Fruit fly (Drosophila melanogaster) whole organism, adult: ENCODE results near the gene CG31778.
A peak's percentile ranks its signal among the peaks of the same experiment; 100 is the strongest.

Experiments used
- CG11617 ChIP-seq: fragments of 200-800 bp; sonication (Bioruptor generic); optimal IDR thresholded peaks from 2 replicates; lab custom pipeline; 2017; ENCODE audit warnings: mild to moderate bottlenecking, missing biosample characterization, missing genetic modification reagents, missing genetic modification characterization
- CG12768 ChIP-seq: fragments of 200-800 bp; sonication (Bioruptor generic); optimal IDR thresholded peaks from 2 replicates; lab custom pipeline; 2017; ENCODE audit warnings: missing biosample characterization, missing genetic modification characterization, mild to moderate bottlenecking, moderate library complexity, missing genetic modification reagents
- CG14711 ChIP-seq: fragments of 200-800 bp; sonication (Bioruptor generic); optimal IDR thresholded peaks from 2 replicates; lab custom pipeline; 2018; ENCODE audit warnings: missing biosample characterization, mild to moderate bottlenecking, missing genetic modification characterization, moderate library complexity
- CG1620 ChIP-seq: fragments of 200-800 bp; sonication (Bioruptor generic); optimal IDR thresholded peaks from 2 replicates; lab custom pipeline; 2016; ENCODE audit warnings: missing biosample characterization, missing genetic modification characterization
- CG33017 ChIP-seq: fragments of 200-800 bp; sonication (Bioruptor generic); optimal IDR thresholded peaks from 2 replicates; lab custom pipeline; 2018; ENCODE audit warnings: missing biosample characterization, mild to moderate bottlenecking, missing genetic modification characterization, moderate library complexity
- CG5204 ChIP-seq: fragments of 200-800 bp; sonication (Bioruptor generic); optimal IDR thresholded peaks from 2 replicates; lab custom pipeline; 2016; ENCODE audit warnings: missing biosample characterization, missing genetic modification characterization
- CG7045 ChIP-seq: fragments of 200-800 bp; sonication (Bioruptor generic); optimal IDR thresholded peaks from 2 replicates; lab custom pipeline; 2017; ENCODE audit warnings: missing biosample characterization, mild to moderate bottlenecking, missing genetic modification characterization
- CG7101 ChIP-seq: fragments of 200-800 bp; sonication (Bioruptor generic); optimal IDR thresholded peaks from 2 replicates; lab custom pipeline; 2018; ENCODE audit warnings: missing biosample characterization, mild to moderate bottlenecking, missing genetic modification characterization, moderate library complexity
- Clk ChIP-seq: fragments of 200-800 bp; sonication (Bioruptor generic); optimal IDR thresholded peaks from 2 replicates; lab custom pipeline; 2017; ENCODE audit warnings: missing biosample characterization, missing genetic modification characterization
- Crg-1 ChIP-seq: fragments of 200-800 bp; sonication (Bioruptor generic); optimal IDR thresholded peaks from 2 replicates; lab custom pipeline; 2016; ENCODE audit warnings: missing biosample characterization, missing genetic modification characterization
- Hr96 ChIP-seq: fragments of 200-800 bp; sonication (Bioruptor generic); optimal IDR thresholded peaks from 2 replicates; lab custom pipeline; 2016; ENCODE audit warnings: missing biosample characterization, missing genetic modification characterization
- Mnt ChIP-seq: fragments of 200-800 bp; sonication (Bioruptor generic); optimal IDR thresholded peaks from 2 replicates; lab custom pipeline; 2016; ENCODE audit warnings: missing biosample characterization, mild to moderate bottlenecking, missing genetic modification characterization
- bab1 ChIP-seq: fragments of 200-800 bp; sonication (Bioruptor generic); optimal IDR thresholded peaks from 3 replicates; lab custom pipeline; 2019; ENCODE audit warnings: missing biosample characterization, mild to moderate bottlenecking, missing genetic modification characterization, moderate library complexity
- cic ChIP-seq: fragments of 200-800 bp; sonication (Bioruptor generic); optimal IDR thresholded peaks from 2 replicates; lab custom pipeline; 2017; ENCODE audit warnings: missing biosample characterization, mild to moderate bottlenecking, missing genetic modification characterization, moderate library complexity
- cnc ChIP-seq, 2 experiments: fragments of >200 bp; optimal IDR thresholded peaks; 2 replicates each; lab custom pipeline; 2017
- kay ChIP-seq: fragments of 200-800 bp; sonication (Bioruptor generic); peaks from one replicate; lab custom pipeline; 2016; ENCODE audit warnings: missing biosample characterization, missing genetic modification characterization, borderline replicate concordance
- ovo ChIP-seq: fragments of 200-800 bp; sonication (Bioruptor generic); optimal IDR thresholded peaks from 2 replicates; lab custom pipeline; 2016; ENCODE audit warnings: missing biosample characterization, missing genetic modification characterization
- pad ChIP-seq: fragments of 200-800 bp; sonication (Bioruptor generic); optimal IDR thresholded peaks from 3 replicates; lab custom pipeline; 2017; ENCODE audit warnings: missing biosample characterization, missing genetic modification characterization, mild to moderate bottlenecking, moderate library complexity, missing genetic modification reagents
- tj ChIP-seq: fragments of 200-800 bp; sonication (Bioruptor generic); optimal IDR thresholded peaks from 3 replicates; lab custom pipeline; 2017; ENCODE audit warnings: missing biosample characterization, mild to moderate bottlenecking, missing genetic modification characterization, moderate library complexity
- toe ChIP-seq: fragments of 200-800 bp; sonication (Bioruptor generic); optimal IDR thresholded peaks from 2 replicates; lab custom pipeline; 2016; ENCODE audit warnings: missing biosample characterization, missing genetic modification characterization

CG31778 gene

dm6 chr2L:3669675-3670074 is 35.6 kb downstream of the CG31778 start, which contains the start of gene Sfp24Bb:
Sfp24Bb (minus strand) TSS chr2L:3669775.
- TF ChIP-seq Clk: no peak
- no peak for TF ChIP-seq CG1620
- TF ChIP-seq pad (GFP tag; lab: Kevin White, UChicago): no peak
- TF ChIP-seq ovo: no peak
- TF ChIP-seq Mnt (GFP tag; lab: Kevin White, UChicago): no peak
- TF ChIP-seq CG7045 (GFP tag; lab: Kevin White, UChicago): no peak
- TF ChIP-seq toe (GFP tag; lab: Kevin White, UChicago): no peak
- TF ChIP-seq tj: no peak
- TF ChIP-seq Hr96 (GFP tag; lab: Kevin White, UChicago): no peak
- TF ChIP-seq kay (GFP tag; lab: Kevin White, UChicago): no peak
- TF ChIP-seq cnc (optimal IDR thresholded peaks at IDR 0.05; lab: Kevin White, UChicago): no peak
- no peak for TF ChIP-seq CG12768 (GFP tag; lab: Kevin White, UChicago)
- no peak for TF ChIP-seq cic
- TF ChIP-seq CG5204 (GFP tag; lab: Kevin White, UChicago): no peak

- TF ChIP-seq cic (no peak), CG5204 (GFP tag; lab: Kevin White, UChicago) (no peak), ovo (no peak), pad (GFP tag; lab: Kevin White, UChicago) (no peak), CG33017 (no peak), bab1 (GFP tag; lab: Kevin White, UChicago) (no peak), CG11617 (GFP tag; lab: Kevin White, UChicago) (no peak), Crg-1 (GFP tag; lab: Kevin White, UChicago) (no peak), CG7101 (no peak), tj (no peak), Mnt (GFP tag; lab: Kevin White, UChicago) (no peak)
Observed at dm6 chr2L:3669034-3669433, 36.3 kb downstream of the CG31778 start, which contains the start of gene Sfp24Bd. Sfp24Bd (minus strand) TSS chr2L:3669134.

dm6 chr2L:3668451-3668850 is 36.8 kb downstream of the CG31778 start, which contains the start of gene Sfp24Ba:
Sfp24Ba (minus strand) TSS chr2L:3668551.
- TF ChIP-seq cic: no peak
- no peak for TF ChIP-seq pad (GFP tag; lab: Kevin White, UChicago)
- TF ChIP-seq Crg-1 (GFP tag; lab: Kevin White, UChicago): no peak
- no peak for TF ChIP-seq CG14711 (tag; lab: Kevin White, UChicago)
- no peak for TF ChIP-seq CG12768 (GFP tag; lab: Kevin White, UChicago)
- TF ChIP-seq Mnt (GFP tag; lab: Kevin White, UChicago): no peak
- TF ChIP-seq tj: no peak
- no peak for TF ChIP-seq ovo
- no peak for TF ChIP-seq CG7045 (GFP tag; lab: Kevin White, UChicago)
- TF ChIP-seq CG33017: no peak
- no peak for TF ChIP-seq CG1620
- TF ChIP-seq Hr96 (GFP tag; lab: Kevin White, UChicago): no peak
- no peak for TF ChIP-seq CG11617 (GFP tag; lab: Kevin White, UChicago)
- TF ChIP-seq kay (GFP tag; lab: Kevin White, UChicago): no peak
- no peak for TF ChIP-seq CG5204 (GFP tag; lab: Kevin White, UChicago)
- TF ChIP-seq bab1 (GFP tag; lab: Kevin White, UChicago): no peak
- TF ChIP-seq Clk: no peak
- TF ChIP-seq CG7101: no peak
- TF ChIP-seq cnc (optimal IDR thresholded peaks at IDR 0.05; lab: Kevin White, UChicago): no peak

- TF ChIP-seq ovo: peak; percentile 46
- no peak for TF ChIP-seq Crg-1 (GFP tag; lab: Kevin White, UChicago)
- TF ChIP-seq pad (GFP tag; lab: Kevin White, UChicago): peak; percentile 97
Observed at dm6 chr2L:3662307-3662795, 42.9 kb downstream of the CG31778 start, which contains the start of gene Drgx. Drgx (plus strand) TSS chr2L:3662745.

dm6 chr2L:3657349-3658142 is 47.7 kb downstream of the CG31778 start:
- TF ChIP-seq Mnt (GFP tag; lab: Kevin White, UChicago) (no peak), Crg-1 (GFP tag; lab: Kevin White, UChicago) (no peak), Hr96 (GFP tag; lab: Kevin White, UChicago) (peak; percentile 45), Clk (no peak), CG7045 (GFP tag; lab: Kevin White, UChicago) (peak; percentile 9), CG14711 (tag; lab: Kevin White, UChicago) (no peak), cic (peak; percentile 30), kay (GFP tag; lab: Kevin White, UChicago) (no peak), CG12768 (GFP tag; lab: Kevin White, UChicago) (no peak), toe (GFP tag; lab: Kevin White, UChicago) (peak; percentile 55), tj (no peak), CG11617 (GFP tag; lab: Kevin White, UChicago) (no peak), CG1620 (peak; percentile 57), CG7101 (peak; percentile 19), cnc (optimal IDR thresholded peaks at IDR 0.05; lab: Kevin White, UChicago) (no peak), bab1 (GFP tag; lab: Kevin White, UChicago) (peak; percentile 12), ovo (peak; percentile 58), pad (GFP tag; lab: Kevin White, UChicago) (peak; percentile 99), CG33017 (no peak), CG5204 (GFP tag; lab: Kevin White, UChicago) (no peak)

dm6 chr2L:3656667-3657066 is 48.6 kb downstream of the CG31778 start, which contains the start of gene for:
for (minus strand) TSS chr2L:3656953.
- TF ChIP-seq CG12768 (GFP tag; lab: Kevin White, UChicago): peak; percentile 1
- TF ChIP-seq Mnt (GFP tag; lab: Kevin White, UChicago): peak; percentile 64
- no peak for TF ChIP-seq Crg-1 (GFP tag; lab: Kevin White, UChicago)
